Worm (Caenorhabditis elegans) whole organism, L2 larva: ENCODE data around the gene T07F12.2.

Source experiments
- Y55F3AM.14 ChIP-seq: fragments of 200-800 bp; sonication (Bioruptor generic); optimal IDR thresholded peaks from 2 replicates; lab custom pipeline; 2018; ENCODE audit warnings: mild to moderate bottlenecking, missing genetic modification characterization, missing compliant biosample characterization
- ceh-82 ChIP-seq: fragments of 150-350 bp; optimal IDR thresholded peaks from 2 replicates; lab custom pipeline; 2014; ENCODE audit warnings: missing biosample characterization, missing genetic modification characterization
- lin-13 ChIP-seq: fragments of 150-350 bp; optimal IDR thresholded peaks from 2 replicates; lab custom pipeline; 2014; ENCODE audit warnings: missing biosample characterization, missing genetic modification reagents, missing genetic modification characterization
- nhr-11 ChIP-seq: fragments of 150-350 bp; optimal IDR thresholded peaks from 2 replicates; lab custom pipeline; 2014; ENCODE audit warnings: missing biosample characterization, missing genetic modification characterization
- nhr-12 ChIP-seq: fragments of 150-350 bp; optimal IDR thresholded peaks from 2 replicates; lab custom pipeline; 2014; ENCODE audit warnings: missing biosample characterization, missing genetic modification characterization
- unc-39 ChIP-seq: fragments of 150-350 bp; optimal IDR thresholded peaks from 2 replicates; lab custom pipeline; 2014; ENCODE audit warnings: missing biosample characterization, missing genetic modification characterization
- unc-62 ChIP-seq: fragments of 150-350 bp; optimal IDR thresholded peaks from 2 replicates; lab custom pipeline; 2014; ENCODE audit warnings: missing biosample characterization, missing genetic modification reagents, missing genetic modification characterization
- zag-1 ChIP-seq: fragments of 150-350 bp; optimal IDR thresholded peaks from 2 replicates; lab custom pipeline; 2014; ENCODE audit warnings: missing biosample characterization, missing genetic modification characterization
- ztf-11 ChIP-seq: sonication (generic microtip); optimal IDR thresholded peaks from 2 replicates; lab custom pipeline; 2017; ENCODE audit warnings: missing biosample characterization, missing genetic modification characterization

- TF ChIP-seq ztf-11 (no peak), zag-1 (tag; lab: Kevin White, UChicago) (no peak), nhr-11 (tag; lab: Kevin White, UChicago) (no peak), Y55F3AM.14 (GFP tag; lab: Kevin White, UChicago) (no peak), unc-39 (tag; lab: Kevin White, UChicago) (no peak), lin-13 (GFP tag; lab: Kevin White, UChicago) (no peak), unc-62 (GFP tag; lab: Kevin White, UChicago) (no peak), ceh-82 (tag; lab: Kevin White, UChicago) (no peak), nhr-12 (tag; lab: Kevin White, UChicago) (no peak)
Observed at ce11 chrX:4862062-4862461, 28.0 kb upstream of the T07F12.2 start.
